Worm (Caenorhabditis elegans) whole organism, mixed stage, embryonic: ENCODE measurements around the gene T07E3.2.

Source experiments
- elt-1 ChIP-seq: sonication (generic microtip); optimal IDR thresholded peaks from 2 replicates; lab custom pipeline; 2017; ENCODE audit warnings: missing genetic modification characterization, mild to moderate bottlenecking, missing compliant biosample characterization, antibody characterized with exemption, moderate library complexity, borderline replicate concordance; ENCODE audit not compliant: insufficient read depth
- flh-1 ChIP-seq: fragments of 200-800 bp; sonication (Bioruptor generic); optimal IDR thresholded peaks from 2 replicates; lab custom pipeline; 2018; ENCODE audit warnings: mild to moderate bottlenecking, missing genetic modification characterization, moderate library complexity, missing compliant biosample characterization
- lsy-2 ChIP-seq: fragments of 150-350 bp; optimal IDR thresholded peaks from 2 replicates; lab custom pipeline; 2014; ENCODE audit warnings: missing biosample characterization, missing genetic modification characterization
- mab-5 ChIP-seq: fragments of 150-350 bp; optimal IDR thresholded peaks from 2 replicates; lab custom pipeline; 2014; ENCODE audit warnings: missing biosample characterization, missing genetic modification characterization
- mls-2 ChIP-seq: sonication (generic microtip); optimal IDR thresholded peaks from 2 replicates; lab custom pipeline; 2016; ENCODE audit warnings: mild to moderate bottlenecking, missing genetic modification characterization, moderate library complexity, missing compliant biosample characterization
- sem-2 ChIP-seq: fragments of 200-800 bp; sonication (Bioruptor generic); optimal IDR thresholded peaks from 2 replicates; lab custom pipeline; 2018; ENCODE audit warnings: mild to moderate bottlenecking, missing genetic modification characterization, missing compliant biosample characterization

- TF ChIP-seq sem-2: no peak
- TF ChIP-seq mab-5: no peak
- TF ChIP-seq lsy-2 (tag; lab: Kevin White, UChicago): no peak
- TF ChIP-seq elt-1 (tag; lab: Kevin White, UChicago): no peak
- no peak for TF ChIP-seq flh-1 (GFP tag; lab: Kevin White, UChicago)
- no peak for TF ChIP-seq mls-2 (tag; lab: Kevin White, UChicago)
Observed at ce11 chrIII:6885889-6886288, 20.6 kb upstream of the T07E3.2 start.
